Worm (Caenorhabditis elegans) whole organism, L1 larva: Measurements from ENCODE around the gene C44H9.6.
A peak's percentile ranks its signal among the peaks of the same experiment; 100 is the strongest.

Source experiments
- C04F5.9 ChIP-seq: sonication (generic microtip); optimal IDR thresholded peaks from 2 replicates; lab custom pipeline; 2016; ENCODE audit warnings: missing genetic modification characterization, missing compliant biosample characterization
- C16A3.4 ChIP-seq: fragments of 150-350 bp; optimal IDR thresholded peaks from 2 replicates; lab custom pipeline; 2014; ENCODE audit warnings: missing biosample characterization, missing genetic modification characterization
- F16B12.6 ChIP-seq: fragments of 150-350 bp; optimal IDR thresholded peaks from 2 replicates; lab custom pipeline; 2014; ENCODE audit warnings: missing biosample characterization, missing genetic modification characterization
- ama-1 ChIP-seq: fragments of 150-350 bp; optimal IDR thresholded peaks from 2 replicates; lab custom pipeline; 2014
- blmp-1 ChIP-seq: fragments of 150-350 bp; optimal IDR thresholded peaks from 2 replicates; lab custom pipeline; 2014; ENCODE audit warnings: missing biosample characterization, missing genetic modification characterization
- ceh-63 ChIP-seq: fragments of 200-800 bp; sonication (Bioruptor generic); optimal IDR thresholded peaks from 2 replicates; lab custom pipeline; 2018; ENCODE audit warnings: mild to moderate bottlenecking, missing genetic modification characterization, missing compliant biosample characterization
- ceh-8 ChIP-seq: fragments of 200-800 bp; sonication (Bioruptor generic); optimal IDR thresholded peaks from 2 replicates; lab custom pipeline; 2018; ENCODE audit warnings: mild to moderate bottlenecking, missing genetic modification characterization, moderate library complexity, missing compliant biosample characterization
- ceh-82 ChIP-seq, 3 experiments: fragments of 150-350 bp in 1 of 3; sonication (generic microtip) in 2 of 3; optimal IDR thresholded peaks; 2 replicates each; lab custom pipeline; 2014 to 2017; ENCODE audit warnings: missing biosample characterization in 3 of 3, missing genetic modification characterization in 3 of 3
- dpl-1 ChIP-seq, 3 experiments: fragments of 150-350 bp in 2 of 3; sonication (generic microtip) in 1 of 3; optimal IDR thresholded peaks; 2 replicates each; lab custom pipeline; 2014 to 2017; ENCODE audit warnings: missing biosample characterization in 3 of 3, missing genetic modification characterization in 3 of 3, missing genetic modification reagents in 3 of 3
- efl-1 ChIP-seq, 4 experiments: fragments of 150-350 bp; optimal IDR thresholded peaks in 3 of 4; peaks in 1 of 4; 1 replicate in 1 of 4; 2 replicates in 3 of 4; lab custom pipeline; 2014; ENCODE audit warnings: missing biosample characterization in 2 of 4, missing genetic modification characterization in 2 of 4, missing genetic modification reagents in 2 of 4
- egl-13 ChIP-seq: sonication (generic microtip); optimal IDR thresholded peaks from 2 replicates; lab custom pipeline; 2016; ENCODE audit warnings: missing genotype, missing genetic modification reagents, missing genetic modification characterization, missing compliant biosample characterization
- elt-2 ChIP-seq: sonication (generic microtip); optimal IDR thresholded peaks from 2 replicates; lab custom pipeline; 2016; ENCODE audit warnings: missing genetic modification characterization, mild to moderate bottlenecking, inconsistent platforms, missing compliant biosample characterization, missing genetic modification reagents
- elt-3 ChIP-seq, 6 experiments: fragments of 150-350 bp in 1 of 6; sonication (generic microtip); optimal IDR thresholded peaks; 2 replicates each; lab custom pipeline; 2017 to 2018; ENCODE audit warnings: missing biosample characterization in 6 of 6, missing genetic modification characterization in 6 of 6, inconsistent platforms in 1 of 6
- fkh-10 ChIP-seq: sonication (generic microtip); optimal IDR thresholded peaks from 2 replicates; lab custom pipeline; 2017; ENCODE audit warnings: missing biosample characterization, missing genetic modification reagents, missing genetic modification characterization
- fkh-4 ChIP-seq: sonication (generic microtip); optimal IDR thresholded peaks from 2 replicates; lab custom pipeline; 2016; ENCODE audit warnings: missing compliant biosample characterization, missing genetic modification characterization, borderline replicate concordance
- fkh-8 ChIP-seq: sonication (generic microtip); optimal IDR thresholded peaks from 2 replicates; lab custom pipeline; 2016; ENCODE audit warnings: mild to moderate bottlenecking, missing genetic modification characterization, missing compliant biosample characterization
- fos-1 ChIP-seq: fragments of 150-350 bp; optimal IDR thresholded peaks from 2 replicates; lab custom pipeline; 2014; ENCODE audit warnings: missing biosample characterization, missing genetic modification characterization
- hlh-4 ChIP-seq: sonication (generic microtip); optimal IDR thresholded peaks from 2 replicates; lab custom pipeline; 2016; ENCODE audit warnings: mild to moderate bottlenecking, missing genetic modification characterization, missing compliant biosample characterization
- irx-1 ChIP-seq: sonication (generic microtip); optimal IDR thresholded peaks from 2 replicates; lab custom pipeline; 2016; ENCODE audit warnings: missing genetic modification characterization, missing compliant biosample characterization
- isw-1 ChIP-seq: fragments of 200-800 bp; sonication (Bioruptor generic); IDR thresholded peaks from 2 replicates; pipeline ENCODE4 v1.3.6; 2022; ENCODE audit warnings: missing genetic modification characterization, missing compliant biosample characterization
- jun-1 ChIP-seq: fragments of 150-350 bp; optimal IDR thresholded peaks from 2 replicates; lab custom pipeline; 2014; ENCODE audit warnings: missing biosample characterization, missing genetic modification reagents, missing genetic modification characterization
- lin-13 ChIP-seq: fragments of 150-350 bp; optimal IDR thresholded peaks from 2 replicates; lab custom pipeline; 2014; ENCODE audit warnings: missing biosample characterization, missing genetic modification reagents, missing genetic modification characterization
- lin-35 ChIP-seq, 2 experiments: fragments of 150-350 bp; optimal IDR thresholded peaks; 2 replicates each; lab custom pipeline; 2014; ENCODE audit warnings: missing biosample characterization in 2 of 2, missing genetic modification characterization in 2 of 2, missing genetic modification reagents in 2 of 2
- lin-39 ChIP-seq: fragments of 150-350 bp; optimal IDR thresholded peaks from 2 replicates; lab custom pipeline; 2014; ENCODE audit warnings: missing biosample characterization, missing genetic modification reagents, missing genetic modification characterization
- mab-9 ChIP-seq: fragments of 200-800 bp; sonication (Bioruptor generic); IDR thresholded peaks from 2 replicates; pipeline ENCODE4 v1.3.6; 2022; ENCODE audit warnings: missing genetic modification reagents, missing genetic modification characterization, missing compliant biosample characterization
- mef-2 ChIP-seq: fragments of 150-350 bp; optimal IDR thresholded peaks from 2 replicates; lab custom pipeline; 2014; ENCODE audit warnings: missing biosample characterization, missing genetic modification characterization
- nhr-11 ChIP-seq: fragments of 150-350 bp; optimal IDR thresholded peaks from 2 replicates; lab custom pipeline; 2014; ENCODE audit warnings: missing biosample characterization, missing genetic modification characterization
- nhr-12 ChIP-seq: sonication (generic microtip); optimal IDR thresholded peaks from 2 replicates; lab custom pipeline; 2017; ENCODE audit warnings: missing biosample characterization, missing genetic modification characterization
- nhr-19 ChIP-seq: fragments of 200-800 bp; sonication (Bioruptor generic); conservative IDR thresholded peaks from 2 replicates; pipeline ENCODE4 v1.3.6; 2022; ENCODE audit warnings: missing genetic modification characterization, missing compliant biosample characterization
- nhr-237 ChIP-seq: fragments of 150-350 bp; optimal IDR thresholded peaks from 2 replicates; lab custom pipeline; 2014; ENCODE audit warnings: missing biosample characterization, missing genetic modification characterization
- nhr-28 ChIP-seq: fragments of 150-350 bp; optimal IDR thresholded peaks from 2 replicates; lab custom pipeline; 2014; ENCODE audit warnings: missing biosample characterization, missing genetic modification characterization
- nhr-47 ChIP-seq: sonication (generic microtip); optimal IDR thresholded peaks from 2 replicates; lab custom pipeline; 2016; ENCODE audit warnings: mild to moderate bottlenecking, missing genetic modification characterization, moderate library complexity, missing compliant biosample characterization
- nhr-71 ChIP-seq: sonication (generic microtip); optimal IDR thresholded peaks from 2 replicates; lab custom pipeline; 2016; ENCODE audit warnings: mild to moderate bottlenecking, missing genetic modification characterization, moderate library complexity, missing compliant biosample characterization
- nhr-77 ChIP-seq: fragments of 150-350 bp; optimal IDR thresholded peaks from 2 replicates; lab custom pipeline; 2014; ENCODE audit warnings: missing biosample characterization, missing genetic modification characterization
- nhr-84 ChIP-seq: sonication (generic microtip); optimal IDR thresholded peaks from 2 replicates; lab custom pipeline; 2017; ENCODE audit warnings: missing biosample characterization, missing genetic modification characterization
- nhr-85 ChIP-seq: sonication (generic microtip); peaks from one replicate; lab custom pipeline; 2016; ENCODE audit warnings: missing genetic modification characterization, inconsistent platforms, missing compliant biosample characterization
- nhr-90 ChIP-seq: sonication (generic microtip); optimal IDR thresholded peaks from 2 replicates; lab custom pipeline; 2016; ENCODE audit warnings: mild to moderate bottlenecking, missing genetic modification characterization, missing compliant biosample characterization; ENCODE audit not compliant: poor library complexity
- pag-3 ChIP-seq: sonication (generic microtip); optimal IDR thresholded peaks from 2 replicates; lab custom pipeline; 2017; ENCODE audit warnings: missing genetic modification characterization, mild to moderate bottlenecking, missing compliant biosample characterization, antibody characterized with exemption, borderline replicate concordance; ENCODE audit not compliant: insufficient read depth
- pqm-1 ChIP-seq: sonication (generic microtip); optimal IDR thresholded peaks from 3 replicates; lab custom pipeline; 2017; ENCODE audit warnings: missing biosample characterization, missing genetic modification characterization
- rnt-1 ChIP-seq: sonication (generic microtip); optimal IDR thresholded peaks from 2 replicates; lab custom pipeline; 2016; ENCODE audit warnings: mild to moderate bottlenecking, missing genetic modification characterization, moderate library complexity, missing compliant biosample characterization
- skn-1 ChIP-seq: fragments of 150-350 bp; optimal IDR thresholded peaks from 2 replicates; lab custom pipeline; 2014; ENCODE audit warnings: missing biosample characterization, missing genetic modification characterization
- snpc-4 ChIP-seq: fragments of 150-350 bp; optimal IDR thresholded peaks from 2 replicates; lab custom pipeline; 2014; ENCODE audit warnings: missing biosample characterization, missing genetic modification characterization
- snu-23 ChIP-seq: sonication (generic microtip); optimal IDR thresholded peaks from 2 replicates; lab custom pipeline; 2016; ENCODE audit warnings: missing genetic modification characterization, missing compliant biosample characterization
- sup-37 ChIP-seq: fragments of 200-800 bp; sonication (Bioruptor generic); optimal IDR thresholded peaks from 2 replicates; lab custom pipeline; 2018; ENCODE audit warnings: mild to moderate bottlenecking, missing genetic modification characterization, missing compliant biosample characterization
- tbx-2 ChIP-seq: sonication (generic microtip); optimal IDR thresholded peaks from 2 replicates; lab custom pipeline; 2016; ENCODE audit warnings: missing genetic modification characterization, missing compliant biosample characterization
- unc-30 ChIP-seq: sonication (generic microtip); optimal IDR thresholded peaks from 2 replicates; lab custom pipeline; 2017; ENCODE audit warnings: missing biosample characterization, missing genetic modification characterization
- unc-98 ChIP-seq: fragments of 200-800 bp; sonication (Bioruptor generic); IDR thresholded peaks from 2 replicates; pipeline ENCODE4 v1.3.6; 2022; ENCODE audit warnings: missing genetic modification characterization, missing compliant biosample characterization
- zag-1 ChIP-seq: fragments of 150-350 bp; optimal IDR thresholded peaks from 2 replicates; lab custom pipeline; 2014; ENCODE audit warnings: missing biosample characterization, missing genetic modification characterization
- zip-4 ChIP-seq: fragments of 200-800 bp; sonication (Bioruptor generic); optimal IDR thresholded peaks from 2 replicates; lab custom pipeline; 2018; ENCODE audit warnings: mild to moderate bottlenecking, missing genetic modification characterization, moderate library complexity, missing compliant biosample characterization
- ztf-4 ChIP-seq: fragments of 150-350 bp; optimal IDR thresholded peaks from 2 replicates; lab custom pipeline; 2014; ENCODE audit warnings: missing biosample characterization, missing genetic modification characterization

C44H9.6 gene

DNA sequence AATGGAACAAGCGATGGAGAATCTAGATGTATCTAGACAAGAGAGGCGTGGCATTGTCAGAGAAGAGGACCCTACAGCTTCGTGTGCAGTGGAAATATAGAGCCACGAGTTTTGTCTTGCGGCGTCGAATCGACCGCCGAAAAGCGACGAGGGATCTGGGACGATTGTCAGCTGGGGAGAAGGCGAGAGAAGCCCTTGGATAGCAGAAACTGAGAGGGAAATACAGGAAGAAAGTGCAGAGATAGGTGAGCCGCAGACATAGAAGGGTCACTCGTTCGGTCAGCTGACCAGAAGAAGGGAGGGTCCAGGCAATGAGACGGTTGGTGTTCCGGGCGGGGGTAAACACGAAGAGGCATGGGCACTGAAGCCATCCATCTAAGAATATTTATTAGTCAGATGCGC lies 30.7 kb downstream of the C44H9.6 start (continued):
- TF ChIP-seq zag-1 (tag; lab: Kevin White, UChicago) (no peak), nhr-237 (tag; lab: Kevin White, UChicago) (no peak), jun-1 (tag; lab: Kevin White, UChicago) (peak; percentile 11), isw-1 (GFP tag; lab: Robert Waterston, UW) (peak; percentile 54), hlh-4 (no peak), nhr-11 (tag; lab: Kevin White, UChicago) (peak; percentile 9), elt-2 (tag; lab: Kevin White, UChicago) (no peak), elt-3 (tag; optimal IDR thresholded peaks at IDR 0.05; lab: Kevin White, UChicago) (no peak), nhr-47 (tag; lab: Kevin White, UChicago) (peak; percentile 80), ztf-4 (tag; lab: Kevin White, UChicago) (peak; percentile 38), pqm-1 (tag; lab: Kevin White, UChicago) (no peak), nhr-12 (tag; lab: Kevin White, UChicago) (no peak), nhr-77 (peak; percentile 32), lin-35 (GFP tag; optimal IDR thresholded peaks at IDR 0.05; lab: Kevin White, UChicago) (peak; percentile 54 to 63), lin-13 (GFP tag; lab: Kevin White, UChicago) (peak; percentile 65), sup-37 (peak; percentile 29), unc-98 (GFP tag; lab: Robert Waterston, UW) (no peak), ama-1 (no peak), lin-39 (tag; lab: Kevin White, UChicago) (no peak), C04F5.9 (tag; lab: Kevin White, UChicago) (no peak), fos-1 (peak; percentile 14), irx-1 (peak; percentile 32), zip-4 (GFP tag; lab: Kevin White, UChicago) (no peak), nhr-28 (tag; lab: Kevin White, UChicago) (no peak), mab-9 (peak; percentile 48; the same call in 1 of the 2 replicates), rnt-1 (tag; lab: Kevin White, UChicago) (peak; percentile 76), nhr-90 (tag; lab: Kevin White, UChicago) (no peak), unc-30 (tag; lab: Kevin White, UChicago) (no peak), tbx-2 (peak; percentile 72), egl-13 (peak; percentile 37), nhr-85 (tag; lab: Kevin White, UChicago) (peak; percentile 67), fkh-4 (tag; lab: Kevin White, UChicago) (no peak), nhr-19 (GFP tag; lab: Robert Waterston, UW) (peak; percentile 65), efl-1 (optimal IDR thresholded peaks at IDR 0.05; lab: Kevin White, UChicago) (peak; percentile 62 to 75), efl-1 (GFP tag; optimal IDR thresholded peaks at IDR 0.05 in 1 of 2; lab: Kevin White, UChicago) (peak; percentile 37 to 91), blmp-1 (tag; lab: Kevin White, UChicago) (no peak), ceh-82 (tag; optimal IDR thresholded peaks at IDR 0.05; lab: Kevin White, UChicago) (peak; percentile 32 to 53 (median 51)), ceh-8 (no peak), nhr-84 (tag; lab: Kevin White, UChicago) (no peak), mef-2 (tag; lab: Kevin White, UChicago) (no peak), C16A3.4 (no peak), F16B12.6 (tag; lab: Kevin White, UChicago) (peak; percentile 27), skn-1 (tag; lab: Kevin White, UChicago) (peak; percentile 44), snpc-4 (tag; lab: Kevin White, UChicago) (peak; percentile 28), fkh-8 (tag; lab: Kevin White, UChicago) (peak; percentile 87), ceh-63 (no peak), dpl-1 (GFP tag; optimal IDR thresholded peaks at IDR 0.05; lab: Kevin White, UChicago) (peak; percentile 15 to 42 (median 40)), pag-3 (tag; lab: Kevin White, UChicago) (no peak), fkh-10 (GFP tag; lab: Kevin White, UChicago) (peak; percentile 81), snu-23 (GFP tag; lab: Kevin White, UChicago) (peak; percentile 64), nhr-71 (peak; percentile 87)
